Fruit fly (Drosophila melanogaster) whole organism, adult: ENCODE measurements around the gene CG32987.

Experiments used
- CG11617 ChIP-seq: fragments of 200-800 bp; sonication (Bioruptor generic); optimal IDR thresholded peaks from 2 replicates; lab custom pipeline; 2017; ENCODE audit warnings: mild to moderate bottlenecking, missing biosample characterization, missing genetic modification reagents, missing genetic modification characterization
- CG1620 ChIP-seq: fragments of 200-800 bp; sonication (Bioruptor generic); optimal IDR thresholded peaks from 2 replicates; lab custom pipeline; 2016; ENCODE audit warnings: missing biosample characterization, missing genetic modification characterization
- CG33017 ChIP-seq: fragments of 200-800 bp; sonication (Bioruptor generic); optimal IDR thresholded peaks from 2 replicates; lab custom pipeline; 2018; ENCODE audit warnings: missing biosample characterization, mild to moderate bottlenecking, missing genetic modification characterization, moderate library complexity
- CG7045 ChIP-seq: fragments of 200-800 bp; sonication (Bioruptor generic); optimal IDR thresholded peaks from 2 replicates; lab custom pipeline; 2017; ENCODE audit warnings: missing biosample characterization, mild to moderate bottlenecking, missing genetic modification characterization
- Clk ChIP-seq: fragments of 200-800 bp; sonication (Bioruptor generic); optimal IDR thresholded peaks from 2 replicates; lab custom pipeline; 2017; ENCODE audit warnings: missing biosample characterization, missing genetic modification characterization
- Crg-1 ChIP-seq: fragments of 200-800 bp; sonication (Bioruptor generic); optimal IDR thresholded peaks from 2 replicates; lab custom pipeline; 2016; ENCODE audit warnings: missing biosample characterization, missing genetic modification characterization
- cic ChIP-seq: fragments of 200-800 bp; sonication (Bioruptor generic); optimal IDR thresholded peaks from 2 replicates; lab custom pipeline; 2017; ENCODE audit warnings: missing biosample characterization, mild to moderate bottlenecking, missing genetic modification characterization, moderate library complexity
- kay ChIP-seq: fragments of 200-800 bp; sonication (Bioruptor generic); peaks from one replicate; lab custom pipeline; 2016; ENCODE audit warnings: missing biosample characterization, missing genetic modification characterization, borderline replicate concordance
- ovo ChIP-seq: fragments of 200-800 bp; sonication (Bioruptor generic); optimal IDR thresholded peaks from 2 replicates; lab custom pipeline; 2016; ENCODE audit warnings: missing biosample characterization, missing genetic modification characterization
- tj ChIP-seq: fragments of 200-800 bp; sonication (Bioruptor generic); optimal IDR thresholded peaks from 3 replicates; lab custom pipeline; 2017; ENCODE audit warnings: missing biosample characterization, mild to moderate bottlenecking, missing genetic modification characterization, moderate library complexity

dm6 chr2L:8841490-8842261, 21.9 kb upstream of the CG32987 start:
- no peak for TF ChIP-seq ovo (GFP tag; lab: Kevin White, UChicago)
- TF ChIP-seq Crg-1 (GFP tag; lab: Kevin White, UChicago) = no peak
- TF ChIP-seq cic (GFP tag; lab: Kevin White, UChicago) = no peak
- TF ChIP-seq tj (GFP tag; lab: Kevin White, UChicago) = no peak
- no peak for TF ChIP-seq CG11617
- no peak for TF ChIP-seq CG7045
- no peak for TF ChIP-seq CG33017 (tag; lab: Kevin White, UChicago)
- TF ChIP-seq kay (GFP tag; lab: Kevin White, UChicago) = no peak
- TF ChIP-seq CG1620 (GFP tag; lab: Kevin White, UChicago) = no peak
- no peak for TF ChIP-seq Clk
